Fruit fly (Drosophila melanogaster): ENCODE results near the gene Cpr76Bd.

Cpr76Bd gene

dm6 chr3L:19557996-19558375 is 25.4 kb downstream of the Cpr76Bd start:
- no peak for TF ChIP-seq jim (GFP tag; optimal IDR thresholded peaks at IDR 0.05)
- TF ChIP-seq Hnf4 (GFP tag; optimal IDR thresholded peaks at IDR 0.05): no peak
- peak; percentile 27 for TF ChIP-seq Jra (GFP tag; optimal IDR thresholded peaks at IDR 0.05)
- TF ChIP-seq Dfd (GFP tag; optimal IDR thresholded peaks at IDR 0.05): no peak
- no peak for TF ChIP-seq N (GFP tag; optimal IDR thresholded peaks at IDR 0.05)
- no peak for TF ChIP-seq Abd-B (GFP tag; optimal IDR thresholded peaks at IDR 0.05)
- TF ChIP-seq br (GFP tag; optimal IDR thresholded peaks at IDR 0.05): no peak
- no peak for TF ChIP-seq CrebA (GFP tag; optimal IDR thresholded peaks at IDR 0.05; ENCODE audit: borderline replicate concordance)
- TF ChIP-seq pan (optimal IDR thresholded peaks at IDR 0.05): no peak
- no peak for TF ChIP-seq foxo (GFP tag; optimal IDR thresholded peaks at IDR 0.05)
- no peak for TF ChIP-seq CG9705 (GFP tag; optimal IDR thresholded peaks at IDR 0.05)
- peak; percentile 49 for TF ChIP-seq fru (GFP tag; optimal IDR thresholded peaks at IDR 0.05)
- TF ChIP-seq dmrt93B (GFP tag; optimal IDR thresholded peaks at IDR 0.05): no peak
- TF ChIP-seq Vsx2 (GFP tag; optimal IDR thresholded peaks at IDR 0.05; ENCODE audit: partially characterized antibody): no peak
- no peak for TF ChIP-seq sv (GFP tag; optimal IDR thresholded peaks at IDR 0.05)
- TF ChIP-seq GATAd (GFP tag; optimal IDR thresholded peaks at IDR 0.05): no peak
- peak; percentile 17 for TF ChIP-seq woc (GFP tag; optimal IDR thresholded peaks at IDR 0.05)
- no peak for TF ChIP-seq Myc (optimal IDR thresholded peaks at IDR 0.05)
- TF ChIP-seq ey (GFP tag; optimal IDR thresholded peaks at IDR 0.05): no peak
- peak; percentile 35 for TF ChIP-seq sage (GFP tag; optimal IDR thresholded peaks at IDR 0.05)
- TF ChIP-seq rgr (GFP tag; optimal IDR thresholded peaks at IDR 0.05): no peak
- no peak for TF ChIP-seq dsf (GFP tag; optimal IDR thresholded peaks at IDR 0.05; ENCODE audit: borderline replicate concordance)
- no peak for TF ChIP-seq Hr78 (GFP tag; optimal IDR thresholded peaks at IDR 0.05)
- no peak for TF ChIP-seq dl (GFP tag; optimal IDR thresholded peaks at IDR 0.05; ENCODE audit: insufficient read depth in 1 of 2, partially characterized antibody in 2 of 2)
- no peak for TF ChIP-seq brk (GFP tag; optimal IDR thresholded peaks at IDR 0.05)
- no peak for TF ChIP-seq lola (GFP tag; optimal IDR thresholded peaks at IDR 0.05)
- TF ChIP-seq Dif (GFP tag; optimal IDR thresholded peaks at IDR 0.05; ENCODE audit: partially characterized antibody): peak; percentile 39
- TF ChIP-seq CG32264 (GFP tag; optimal IDR thresholded peaks at IDR 0.05): no peak
- TF ChIP-seq Mio (GFP tag; optimal IDR thresholded peaks at IDR 0.05): no peak
- no peak for TF ChIP-seq Rel (GFP tag; optimal IDR thresholded peaks at IDR 0.05)
- no peak for TF ChIP-seq Rel (tag; optimal IDR thresholded peaks at IDR 0.05)
- no peak for TF ChIP-seq OdsH (GFP tag; optimal IDR thresholded peaks at IDR 0.05)
- no peak for TF ChIP-seq Sp1 (GFP tag; optimal IDR thresholded peaks at IDR 0.05)
- TF ChIP-seq psq (GFP tag; optimal IDR thresholded peaks at IDR 0.05): peak; percentile 0
- peak; percentile 1 for TF ChIP-seq Hr83 (GFP tag; optimal IDR thresholded peaks at IDR 0.05; ENCODE audit: poor library complexity, severe bottlenecking)
- TF ChIP-seq usp (GFP tag; optimal IDR thresholded peaks at IDR 0.05): no peak
- no peak for TF ChIP-seq tai (GFP tag; optimal IDR thresholded peaks at IDR 0.05)
- no peak for TF ChIP-seq HLH106 (tag; optimal IDR thresholded peaks at IDR 0.05)
- TF ChIP-seq h (GFP tag; optimal IDR thresholded peaks at IDR 0.05): no peak

dm6 chr3L:19558674-19559073 is 26.1 kb downstream of the Cpr76Bd start:
- TF ChIP-seq psq (GFP tag; optimal IDR thresholded peaks at IDR 0.05) (no peak), OdsH (GFP tag; optimal IDR thresholded peaks at IDR 0.05) (no peak), Sp1 (GFP tag; optimal IDR thresholded peaks at IDR 0.05) (no peak), Rel (GFP tag; optimal IDR thresholded peaks at IDR 0.05) (no peak), Rel (tag; optimal IDR thresholded peaks at IDR 0.05) (no peak), dsf (GFP tag; optimal IDR thresholded peaks at IDR 0.05; ENCODE audit: borderline replicate concordance) (no peak), Abd-B (GFP tag; optimal IDR thresholded peaks at IDR 0.05) (no peak), pan (optimal IDR thresholded peaks at IDR 0.05) (no peak), Myc (optimal IDR thresholded peaks at IDR 0.05) (no peak), Vsx2 (GFP tag; optimal IDR thresholded peaks at IDR 0.05; ENCODE audit: partially characterized antibody) (no peak), Jra (GFP tag; optimal IDR thresholded peaks at IDR 0.05) (no peak), jim (GFP tag; optimal IDR thresholded peaks at IDR 0.05) (no peak), Dfd (GFP tag; optimal IDR thresholded peaks at IDR 0.05) (no peak), CG32264 (GFP tag; optimal IDR thresholded peaks at IDR 0.05) (no peak), Mio (GFP tag; optimal IDR thresholded peaks at IDR 0.05) (no peak), CrebA (GFP tag; optimal IDR thresholded peaks at IDR 0.05; ENCODE audit: borderline replicate concordance) (no peak), foxo (GFP tag; optimal IDR thresholded peaks at IDR 0.05) (no peak), tai (GFP tag; optimal IDR thresholded peaks at IDR 0.05) (no peak), Hr78 (GFP tag; optimal IDR thresholded peaks at IDR 0.05) (no peak), fru (GFP tag; optimal IDR thresholded peaks at IDR 0.05) (no peak), woc (GFP tag; optimal IDR thresholded peaks at IDR 0.05) (no peak)
